Fruit fly (Drosophila melanogaster) whole organism, wandering third instar larva: ENCODE measurements around the gene Nrx-IV.

ENCODE experiments used
- Abd-B ChIP-seq: fragments of >200 bp; optimal IDR thresholded peaks from 2 replicates; lab custom pipeline; 2017; ENCODE audit warnings: missing biosample characterization, missing genetic modification characterization
- CG32264 ChIP-seq: fragments of 200-800 bp; sonication (Bioruptor generic); optimal IDR thresholded peaks from 2 replicates; lab custom pipeline; 2016; ENCODE audit warnings: missing biosample characterization, missing genetic modification characterization
- CG9705 ChIP-seq: fragments of 200-800 bp; sonication (Bioruptor generic); optimal IDR thresholded peaks from 2 replicates; lab custom pipeline; 2018; ENCODE audit warnings: missing biosample characterization, mild to moderate bottlenecking, missing genetic modification characterization
- CrebA ChIP-seq: fragments of 200-800 bp; sonication (Bioruptor generic); optimal IDR thresholded peaks from 2 replicates; lab custom pipeline; 2016; ENCODE audit warnings: missing biosample characterization, mild to moderate bottlenecking, missing genetic modification characterization, borderline replicate concordance
- Dif ChIP-seq: fragments of 200-275, 200-300 bp; sonication (Bioruptor generic); optimal IDR thresholded peaks from 2 replicates; lab custom pipeline; 2018; ENCODE audit warnings: missing biosample characterization, missing genetic modification characterization; ENCODE audit not compliant: partially characterized antibody
- GATAd ChIP-seq: sonication (Bioruptor generic); optimal IDR thresholded peaks from 2 replicates; lab custom pipeline; 2016; ENCODE audit warnings: missing biosample characterization, missing genetic modification characterization
- HLH106 ChIP-seq: fragments of 200-800 bp; optimal IDR thresholded peaks from 3 replicates; lab custom pipeline; 2019; ENCODE audit warnings: missing biosample characterization, mild to moderate bottlenecking, missing genetic modification characterization, moderate library complexity
- Hnf4 ChIP-seq: fragments of 200-800 bp; sonication (Bioruptor generic); optimal IDR thresholded peaks from 2 replicates; lab custom pipeline; 2016; ENCODE audit warnings: missing biosample characterization, mild to moderate bottlenecking, missing genetic modification characterization
- Hr78 ChIP-seq: fragments of >200 bp; optimal IDR thresholded peaks from 2 replicates; lab custom pipeline; 2017; ENCODE audit warnings: missing biosample characterization, missing genetic modification characterization
- Hr83 ChIP-seq: fragments of 200-300 bp; sonication (Bioruptor generic); optimal IDR thresholded peaks from 2 replicates; lab custom pipeline; 2016; ENCODE audit warnings: missing biosample characterization, mild to moderate bottlenecking, missing genetic modification characterization, moderate library complexity; ENCODE audit not compliant: poor library complexity, severe bottlenecking
- Mio ChIP-seq: sonication (Bioruptor generic); optimal IDR thresholded peaks from 2 replicates; lab custom pipeline; 2016; ENCODE audit warnings: missing biosample characterization, missing genetic modification characterization
- Myc ChIP-seq: fragments of >200 bp; optimal IDR thresholded peaks from 2 replicates; lab custom pipeline; 2017
- N ChIP-seq: fragments of >200 bp; optimal IDR thresholded peaks from 2 replicates; lab custom pipeline; 2018; ENCODE audit warnings: missing biosample characterization, missing external identifiers, missing genetic modification characterization
- OdsH ChIP-seq: fragments of 200-800 bp; sonication (Bioruptor generic); optimal IDR thresholded peaks from 2 replicates; lab custom pipeline; 2016; ENCODE audit warnings: missing biosample characterization, mild to moderate bottlenecking, missing genetic modification characterization
- Rel ChIP-seq, 2 experiments: fragments of 200-800 bp; sonication (Bioruptor generic) in 1 of 2; optimal IDR thresholded peaks; 2 replicates in 1 of 2; 3 replicates in 1 of 2; lab custom pipeline; 2016 to 2019; ENCODE audit warnings: mild to moderate bottlenecking in 2 of 2, missing biosample characterization in 2 of 2, missing genetic modification characterization in 2 of 2, moderate library complexity in 1 of 2
- Sp1 ChIP-seq: fragments of 200-800 bp; sonication (Bioruptor generic); optimal IDR thresholded peaks from 3 replicates; lab custom pipeline; 2019; ENCODE audit warnings: missing biosample characterization, mild to moderate bottlenecking, missing genetic modification characterization, moderate library complexity
- Vsx2 ChIP-seq: fragments of 200-300, 225-300 bp; sonication (Bioruptor generic); optimal IDR thresholded peaks from 2 replicates; lab custom pipeline; 2018; ENCODE audit warnings: missing biosample characterization, missing genetic modification characterization; ENCODE audit not compliant: partially characterized antibody
- br ChIP-seq: fragments of 200-800 bp; sonication (Bioruptor generic); optimal IDR thresholded peaks from 2 replicates; lab custom pipeline; 2016; ENCODE audit warnings: missing biosample characterization, missing genetic modification characterization
- brk ChIP-seq: fragments of 200-800 bp; sonication (Bioruptor generic); optimal IDR thresholded peaks from 2 replicates; lab custom pipeline; 2016; ENCODE audit warnings: missing biosample characterization, mild to moderate bottlenecking, missing genetic modification characterization
- dl ChIP-seq, 2 experiments: fragments of 175-275, 200-275 bp in 1 of 2; fragments of 200-275 bp in 1 of 2; sonication (Bioruptor generic); optimal IDR thresholded peaks; lab custom pipeline; 2018; ENCODE audit warnings: mild to moderate bottlenecking in 2 of 2, missing biosample characterization in 2 of 2, missing genetic modification characterization in 2 of 2, moderate library complexity in 2 of 2; ENCODE audit not compliant: partially characterized antibody in 2 of 2, insufficient read depth in 1 of 2
- dmrt93B ChIP-seq: fragments of 200-800 bp; sonication (Bioruptor generic); optimal IDR thresholded peaks from 2 replicates; lab custom pipeline; 2018; ENCODE audit warnings: missing biosample characterization, mild to moderate bottlenecking, missing genetic modification characterization
- dsf ChIP-seq: sonication (Bioruptor generic); optimal IDR thresholded peaks from 2 replicates; lab custom pipeline; 2016; ENCODE audit warnings: missing biosample characterization, missing genetic modification characterization, borderline replicate concordance
- ey ChIP-seq: fragments of 200-800 bp; sonication (Bioruptor generic); optimal IDR thresholded peaks from 2 replicates; lab custom pipeline; 2016; ENCODE audit warnings: missing biosample characterization, missing genetic modification characterization
- foxo ChIP-seq, 2 experiments: fragments of 200-800 bp; sonication (Bioruptor generic); optimal IDR thresholded peaks; 2 replicates in 1 of 2; 3 replicates in 1 of 2; lab custom pipeline; 2016 to 2017; ENCODE audit warnings: missing biosample characterization in 2 of 2, missing genetic modification characterization in 2 of 2
- fru ChIP-seq: fragments of 200-800 bp; sonication (Bioruptor generic); optimal IDR thresholded peaks from 3 replicates; lab custom pipeline; 2016; ENCODE audit warnings: missing biosample characterization, mild to moderate bottlenecking, missing genetic modification characterization
- h ChIP-seq: fragments of 200-800 bp; sonication (Bioruptor generic); optimal IDR thresholded peaks from 3 replicates; lab custom pipeline; 2016; ENCODE audit warnings: missing biosample characterization, mild to moderate bottlenecking, missing genetic modification characterization
- jim ChIP-seq: fragments of 175-275, 200-325 bp; sonication (Bioruptor generic); optimal IDR thresholded peaks from 2 replicates; lab custom pipeline; 2016; ENCODE audit warnings: missing biosample characterization, mild to moderate bottlenecking, missing genetic modification characterization
- lola ChIP-seq: fragments of >200 bp; optimal IDR thresholded peaks from 2 replicates; lab custom pipeline; 2017; ENCODE audit warnings: missing biosample characterization, missing genetic modification characterization
- pan ChIP-seq: fragments of >200 bp; optimal IDR thresholded peaks from 2 replicates; lab custom pipeline; 2017
- psq ChIP-seq: fragments of 200-800 bp; sonication (Bioruptor generic); optimal IDR thresholded peaks from 3 replicates; lab custom pipeline; 2017; ENCODE audit warnings: missing biosample characterization, mild to moderate bottlenecking, missing genetic modification characterization, moderate library complexity
- rgr ChIP-seq: fragments of 200-800 bp; sonication (Bioruptor generic); optimal IDR thresholded peaks from 3 replicates; lab custom pipeline; 2016; ENCODE audit warnings: missing biosample characterization, mild to moderate bottlenecking, missing genetic modification characterization
- sv ChIP-seq: fragments of 200-800 bp; sonication (Bioruptor generic); optimal IDR thresholded peaks from 3 replicates; lab custom pipeline; 2016; ENCODE audit warnings: missing biosample characterization, missing genetic modification characterization
- tai ChIP-seq: sonication (Bioruptor generic); optimal IDR thresholded peaks from 2 replicates; lab custom pipeline; 2016; ENCODE audit warnings: missing biosample characterization, missing genetic modification characterization
- usp ChIP-seq: fragments of >200 bp; optimal IDR thresholded peaks from 2 replicates; lab custom pipeline; 2017; ENCODE audit warnings: missing biosample characterization, missing genetic modification characterization
- woc ChIP-seq: sonication (Bioruptor generic); optimal IDR thresholded peaks from 2 replicates; lab custom pipeline; 2016; ENCODE audit warnings: missing biosample characterization, mild to moderate bottlenecking, missing genetic modification characterization

Nrx-IV gene

dm6 chr3L:12109045-12109632 is 37.2 kb upstream of the Nrx-IV start:
- TF ChIP-seq psq (GFP tag; lab: Kevin White, UChicago) (no peak), OdsH (GFP tag; lab: Kevin White, UChicago) (no peak), rgr (GFP tag; lab: Kevin White, UChicago) (no peak)

DNA sequence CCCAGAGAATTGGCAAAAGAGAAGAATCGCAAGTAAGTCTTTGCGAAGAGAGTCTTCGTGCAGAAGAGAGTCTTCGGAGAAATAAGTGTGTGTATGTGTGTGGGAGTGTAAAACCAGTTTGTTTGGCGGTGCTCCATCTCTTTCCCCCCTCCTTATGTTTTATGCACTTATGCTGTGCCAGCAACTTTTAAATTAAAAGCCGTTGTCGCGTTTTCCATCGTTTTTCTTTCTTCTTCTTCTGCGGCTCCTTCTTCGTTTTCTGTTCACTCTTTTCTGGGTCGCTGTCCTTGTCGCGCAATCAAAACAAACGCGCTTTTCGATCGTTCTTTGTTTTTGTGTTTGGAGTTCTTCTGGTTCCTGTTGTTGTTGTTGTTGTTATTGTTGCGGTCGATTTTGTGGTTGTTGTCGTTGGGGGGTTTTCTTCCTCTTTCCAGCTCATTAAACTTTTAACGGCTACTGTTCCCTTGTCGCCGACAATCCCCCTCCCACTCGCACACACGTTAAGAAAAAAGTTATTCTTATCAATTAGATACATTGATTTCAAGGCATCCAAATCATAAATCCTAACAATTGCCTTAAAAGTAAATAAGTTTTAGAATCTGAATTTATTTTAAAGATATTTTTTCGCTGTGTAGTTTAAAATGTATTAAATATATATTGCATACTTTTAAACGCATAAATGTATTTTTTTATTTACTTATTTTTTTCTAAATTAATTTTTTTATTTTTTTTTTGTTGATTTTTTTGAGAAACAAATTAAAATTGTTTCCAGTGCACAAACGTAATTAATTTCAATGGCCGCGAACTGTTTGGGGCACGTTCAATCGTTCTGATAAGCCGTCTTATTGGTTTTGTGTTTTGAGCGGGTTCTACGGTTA is 35.0 kb upstream of the Nrx-IV start:
- TF ChIP-seq sv (GFP tag; lab: Kevin White, UChicago): peak; percentile 36
- TF ChIP-seq Hnf4 (GFP tag; lab: Kevin White, UChicago): peak; percentile 57
- TF ChIP-seq dl (GFP tag; optimal IDR thresholded peaks at IDR 0.05; lab: Kevin White, UChicago; ENCODE audit: insufficient read depth in 1 of 2, partially characterized antibody in 2 of 2): peak; percentile 18 to 43
- peak; percentile 75 for TF ChIP-seq rgr (GFP tag; lab: Kevin White, UChicago)
- peak; percentile 88 for TF ChIP-seq HLH106 (tag; lab: Kevin White, UChicago)
- peak; percentile 41 for TF ChIP-seq ey (GFP tag; lab: Kevin White, UChicago)
- TF ChIP-seq Sp1 (GFP tag; lab: Kevin White, UChicago): peak; percentile 93
- TF ChIP-seq h (GFP tag; lab: Kevin White, UChicago): peak; percentile 68
- peak; percentile 48 for TF ChIP-seq Dif (GFP tag; lab: Kevin White, UChicago)
- no peak for TF ChIP-seq usp
- TF ChIP-seq brk: no peak
- no peak for TF ChIP-seq pan (lab: Kevin White, UChicago)
- no peak for TF ChIP-seq jim (GFP tag; lab: Kevin White, UChicago)
- no peak for TF ChIP-seq Mio (GFP tag; lab: Kevin White, UChicago)
- TF ChIP-seq lola (GFP tag; lab: Kevin White, UChicago): no peak
- peak; percentile 20 for TF ChIP-seq CG9705 (GFP tag; lab: Kevin White, UChicago)
- peak; percentile 62 for TF ChIP-seq dmrt93B (GFP tag; lab: Kevin White, UChicago)
- peak; percentile 99 for TF ChIP-seq psq (GFP tag; lab: Kevin White, UChicago)
- peak in 1 of 2 experiments; percentile 76 for TF ChIP-seq foxo (GFP tag; optimal IDR thresholded peaks at IDR 0.05; lab: Kevin White, UChicago)
- TF ChIP-seq GATAd (GFP tag; lab: Kevin White, UChicago): no peak
- TF ChIP-seq Hr83 (GFP tag; lab: Kevin White, UChicago): no peak
- no peak for TF ChIP-seq CG32264 (GFP tag; lab: Kevin White, UChicago)
- no peak for TF ChIP-seq tai (GFP tag; lab: Kevin White, UChicago)
- TF ChIP-seq Hr78: no peak
- TF ChIP-seq N (GFP tag; lab: Kevin White, UChicago): no peak
- no peak for TF ChIP-seq CrebA (GFP tag; lab: Kevin White, UChicago)
- no peak for TF ChIP-seq Myc (lab: Kevin White, UChicago)
- no peak for TF ChIP-seq Rel (GFP tag; optimal IDR thresholded peaks at IDR 0.05; lab: Kevin White, UChicago)
- TF ChIP-seq Rel (tag; optimal IDR thresholded peaks at IDR 0.05; lab: Kevin White, UChicago): peak; percentile 80
- TF ChIP-seq woc (GFP tag; lab: Kevin White, UChicago): peak; percentile 2
- peak; percentile 75 for TF ChIP-seq Vsx2
- peak; percentile 78 for TF ChIP-seq OdsH (GFP tag; lab: Kevin White, UChicago)
- peak; percentile 18 for TF ChIP-seq dsf (GFP tag; lab: Kevin White, UChicago)
- TF ChIP-seq br (GFP tag; lab: Kevin White, UChicago): peak; percentile 56
- no peak for TF ChIP-seq Abd-B (GFP tag; lab: Kevin White, UChicago)
- TF ChIP-seq fru (GFP tag; lab: Kevin White, UChicago): peak; percentile 67
